Fruit fly (Drosophila melanogaster) whole organism, embryonic: ENCODE measurements around the gene CG11095.

Experiments used
- Adf1 ChIP-seq: fragments of 200-800 bp; sonication (Bioruptor generic); IDR thresholded peaks from 2 replicates; pipeline ENCODE4 v1.3.6; 2022; ENCODE audit warnings: missing biosample characterization, missing genetic modification characterization
- Antp ChIP-seq: fragments of 200-800 bp; sonication (Bioruptor generic); optimal IDR thresholded peaks from 3 replicates; lab custom pipeline; 2016; ENCODE audit warnings: missing biosample characterization, missing genetic modification characterization
- Atf6 ChIP-seq: fragments of 200-800 bp; sonication (Bioruptor generic); IDR thresholded peaks from 2 replicates; pipeline ENCODE4 v1.3.6; 2022; ENCODE audit warnings: missing biosample characterization, missing genetic modification characterization
- B-H2 ChIP-seq: fragments of 200-800 bp; sonication (Bioruptor generic); optimal IDR thresholded peaks from 2 replicates; lab custom pipeline; 2018; ENCODE audit warnings: missing biosample characterization, mild to moderate bottlenecking, missing genetic modification characterization
- Bteb2 ChIP-seq: fragments of 200-800 bp; sonication (Bioruptor generic); optimal IDR thresholded peaks from 2 replicates; lab custom pipeline; 2016; ENCODE audit warnings: missing biosample characterization, missing genetic modification characterization
- CG11456 ChIP-seq: fragments of 200-800 bp; sonication (Bioruptor generic); IDR thresholded peaks from 3 replicates; pipeline ENCODE4 v1.3.6; 2022; ENCODE audit warnings: missing biosample characterization, missing genetic modification characterization
- CG12155 ChIP-seq: fragments of 200-800 bp; sonication (Bioruptor generic); optimal IDR thresholded peaks from 3 replicates; lab custom pipeline; 2016; ENCODE audit warnings: missing biosample characterization, missing genetic modification characterization
- CG12391 ChIP-seq: fragments of 200-800 bp; sonication (Bioruptor generic); optimal IDR thresholded peaks from 3 replicates; lab custom pipeline; 2018; ENCODE audit warnings: missing biosample characterization, mild to moderate bottlenecking, missing genetic modification characterization, moderate library complexity
- CG16863 ChIP-seq: fragments of 200-800 bp; sonication (Bioruptor generic); optimal IDR thresholded peaks from 3 replicates; lab custom pipeline; 2016; ENCODE audit warnings: missing biosample characterization, missing genetic modification characterization
- CG17829 ChIP-seq: fragments of 200-800 bp; optimal IDR thresholded peaks from 2 replicates; lab custom pipeline; 2019; ENCODE audit warnings: missing biosample characterization, mild to moderate bottlenecking, missing genetic modification characterization, moderate library complexity
- CG2199 ChIP-seq: fragments of 200-800 bp; sonication (Bioruptor generic); IDR thresholded peaks from 3 replicates; pipeline ENCODE4 v1.3.6; 2022; ENCODE audit warnings: missing biosample characterization, missing genetic modification characterization
- CG2678 ChIP-seq: fragments of 200-800 bp; sonication (Bioruptor generic); optimal IDR thresholded peaks from 3 replicates; lab custom pipeline; 2019; ENCODE audit warnings: missing biosample characterization, mild to moderate bottlenecking, missing genetic modification characterization, moderate library complexity
- CG2875 ChIP-seq: fragments of 200-800 bp; sonication (Bioruptor generic); optimal IDR thresholded peaks from 2 replicates; lab custom pipeline; 2017; ENCODE audit warnings: missing biosample characterization, mild to moderate bottlenecking, missing genetic modification characterization, missing genetic modification reagents
- CG30403 ChIP-seq: fragments of 200-800 bp; sonication (Bioruptor generic); optimal IDR thresholded peaks from 3 replicates; lab custom pipeline; 2016; ENCODE audit warnings: missing biosample characterization, missing genetic modification characterization
- CG3065 ChIP-seq: fragments of 200-800 bp; sonication (Bioruptor generic); optimal IDR thresholded peaks from 2 replicates; lab custom pipeline; 2016; ENCODE audit warnings: missing biosample characterization, missing genetic modification characterization
- CG32532 ChIP-seq: fragments of 200-800 bp; sonication (Bioruptor generic); IDR thresholded peaks from 2 replicates; pipeline ENCODE4 v1.3.6; 2022; ENCODE audit warnings: missing biosample characterization, missing genetic modification characterization
- CG5245 ChIP-seq: fragments of 200-800 bp; sonication (Bioruptor generic); optimal IDR thresholded peaks from 3 replicates; lab custom pipeline; 2016; ENCODE audit warnings: missing biosample characterization, missing genetic modification characterization
- CG6791 ChIP-seq: fragments of 200-800 bp; sonication (Bioruptor generic); IDR thresholded peaks from 3 replicates; pipeline ENCODE4 v1.3.6; 2022; ENCODE audit warnings: missing biosample characterization, missing genetic modification characterization; ENCODE audit not compliant: partially characterized antibody
- CG6813 ChIP-seq: fragments of 200-800 bp; sonication (Bioruptor generic); optimal IDR thresholded peaks from 2 replicates; lab custom pipeline; 2017; ENCODE audit warnings: missing biosample characterization, missing genetic modification characterization, mild to moderate bottlenecking, moderate library complexity, missing genetic modification reagents
- CG6854 ChIP-seq: fragments of 200-800 bp; sonication (Bioruptor generic); optimal IDR thresholded peaks from 3 replicates; lab custom pipeline; 2017; ENCODE audit warnings: missing biosample characterization, mild to moderate bottlenecking, missing genetic modification characterization
- CG8281 ChIP-seq: fragments of 200-800 bp; sonication (Bioruptor generic); optimal IDR thresholded peaks from 2 replicates; lab custom pipeline; 2018; ENCODE audit warnings: missing biosample characterization, mild to moderate bottlenecking, missing genetic modification characterization, moderate library complexity
- CG8478 ChIP-seq: fragments of >200 bp; optimal IDR thresholded peaks from 2 replicates; lab custom pipeline; 2018
- CG9609 ChIP-seq: fragments of 200-800 bp; sonication (Bioruptor generic); optimal IDR thresholded peaks from 3 replicates; lab custom pipeline; 2016; ENCODE audit warnings: missing biosample characterization, missing genetic modification characterization
- CG9817 ChIP-seq: fragments of 200-800 bp; sonication (Bioruptor generic); optimal IDR thresholded peaks from 2 replicates; lab custom pipeline; 2018; ENCODE audit warnings: missing biosample characterization, mild to moderate bottlenecking, missing genetic modification characterization, moderate library complexity
- Drgx ChIP-seq: fragments of 200-800 bp; sonication (Bioruptor generic); IDR thresholded peaks from 2 replicates; pipeline ENCODE4 v1.3.6; 2022; ENCODE audit warnings: missing biosample characterization, missing genetic modification characterization
- Elba2 ChIP-seq: fragments of 200-800 bp; sonication (Bioruptor generic); optimal IDR thresholded peaks from 3 replicates; lab custom pipeline; 2016; ENCODE audit warnings: missing biosample characterization, missing genetic modification characterization
- Hsf ChIP-seq: fragments of 200-800 bp; sonication (Bioruptor generic); optimal IDR thresholded peaks from 3 replicates; lab custom pipeline; 2016; ENCODE audit warnings: missing biosample characterization, missing genetic modification characterization
- Kr ChIP-seq: fragments of 200-800 bp; sonication (Bioruptor generic); optimal IDR thresholded peaks from 2 replicates; lab custom pipeline; 2017; ENCODE audit warnings: missing biosample characterization, mild to moderate bottlenecking, missing genetic modification characterization
- Lim3 ChIP-seq: fragments of 200-800 bp; sonication (Bioruptor generic); IDR thresholded peaks from 2 replicates; pipeline ENCODE4 v1.3.6; 2022; ENCODE audit warnings: missing biosample characterization, missing genetic modification characterization
- Med ChIP-seq: fragments of 200-800 bp; sonication (Bioruptor generic); peaks from one replicate; lab custom pipeline; 2016; ENCODE audit warnings: missing biosample characterization, missing genetic modification characterization, mild to moderate bottlenecking, inconsistent platforms, moderate library complexity
- Opbp ChIP-seq: fragments of 200-800 bp; sonication (Bioruptor generic); IDR thresholded peaks from 3 replicates; pipeline ENCODE4 v1.3.6; 2022; ENCODE audit warnings: missing biosample characterization, missing genetic modification characterization; ENCODE audit not compliant: partially characterized antibody
- Scr ChIP-seq: fragments of 200-800 bp; sonication (Bioruptor generic); IDR thresholded peaks from 2 replicates; pipeline ENCODE4 v1.3.6; 2022; ENCODE audit warnings: missing biosample characterization, missing genetic modification characterization; ENCODE audit not compliant: partially characterized antibody
- Six4 ChIP-seq: fragments of 200-800 bp; sonication (Bioruptor generic); optimal IDR thresholded peaks from 2 replicates; lab custom pipeline; 2016; ENCODE audit warnings: missing biosample characterization, missing genetic modification characterization
- Vsx1 ChIP-seq: fragments of 200-800 bp; sonication (Bioruptor generic); optimal IDR thresholded peaks from 2 replicates; lab custom pipeline; 2017; ENCODE audit warnings: missing biosample characterization, mild to moderate bottlenecking, missing genetic modification characterization, missing genetic modification reagents
- bigmax ChIP-seq: fragments of 200-800 bp; sonication (Bioruptor generic); optimal IDR thresholded peaks from 2 replicates; lab custom pipeline; 2018; ENCODE audit warnings: missing biosample characterization, mild to moderate bottlenecking, missing genetic modification characterization
- br ChIP-seq: fragments of >200 bp; optimal IDR thresholded peaks from 2 replicates; lab custom pipeline; 2017
- cg ChIP-seq: fragments of 200-800 bp; sonication (Bioruptor generic); optimal IDR thresholded peaks from 3 replicates; lab custom pipeline; 2019; ENCODE audit warnings: missing biosample characterization, mild to moderate bottlenecking, missing genetic modification characterization, moderate library complexity
- croc ChIP-seq: fragments of 200-800 bp; sonication (Bioruptor generic); conservative IDR thresholded peaks from 3 replicates; pipeline ENCODE4 v1.3.6; 2022; ENCODE audit warnings: missing biosample characterization, missing genetic modification characterization
- dan ChIP-seq: fragments of 200-800 bp; sonication (Bioruptor generic); IDR thresholded peaks from 2 replicates; pipeline ENCODE4 v1.3.6; 2022; ENCODE audit warnings: missing biosample characterization, missing genetic modification characterization
- dmrt11E ChIP-seq: fragments of 200-800 bp; sonication (Bioruptor generic); optimal IDR thresholded peaks from 3 replicates; lab custom pipeline; 2018; ENCODE audit warnings: missing biosample characterization, mild to moderate bottlenecking, missing genetic modification characterization, moderate library complexity
- ems ChIP-seq: fragments of 200-800 bp; sonication (Bioruptor generic); optimal IDR thresholded peaks from 3 replicates; lab custom pipeline; 2016; ENCODE audit warnings: missing biosample characterization, missing genetic modification characterization
- grau ChIP-seq: fragments of 200-800 bp; optimal IDR thresholded peaks from 3 replicates; lab custom pipeline; 2019; ENCODE audit warnings: missing biosample characterization, mild to moderate bottlenecking, missing genetic modification characterization, moderate library complexity
- nerfin-1 ChIP-seq: fragments of 200-800 bp; sonication (Bioruptor generic); optimal IDR thresholded peaks from 3 replicates; lab custom pipeline; 2019; ENCODE audit warnings: missing biosample characterization, mild to moderate bottlenecking, missing genetic modification characterization, moderate library complexity
- pb ChIP-seq: fragments of 200-800 bp; sonication (Bioruptor generic); optimal IDR thresholded peaks from 3 replicates; lab custom pipeline; 2016; ENCODE audit warnings: missing biosample characterization, missing genetic modification characterization
- pho ChIP-seq: fragments of 200-800 bp; sonication (Bioruptor generic); optimal IDR thresholded peaks from 2 replicates; lab custom pipeline; 2016; ENCODE audit warnings: missing biosample characterization, missing genetic modification characterization
- pros ChIP-seq: fragments of 200-800 bp; sonication (Bioruptor generic); optimal IDR thresholded peaks from 3 replicates; lab custom pipeline; 2019; ENCODE audit warnings: missing biosample characterization, mild to moderate bottlenecking, missing genetic modification characterization, moderate library complexity
- sens-2 ChIP-seq: fragments of 200-800 bp; sonication (Bioruptor generic); IDR thresholded peaks from 2 replicates; pipeline ENCODE4 v1.3.6; 2022; ENCODE audit warnings: missing biosample characterization, missing genetic modification characterization
- sisA ChIP-seq: fragments of 200-800 bp; sonication (Bioruptor generic); IDR thresholded peaks from 2 replicates; pipeline ENCODE4 v1.3.6; 2022; ENCODE audit warnings: missing biosample characterization, missing genetic modification characterization
- tup ChIP-seq: fragments of 200-800 bp; sonication (Bioruptor generic); optimal IDR thresholded peaks from 2 replicates; lab custom pipeline; 2016; ENCODE audit warnings: missing biosample characterization, mild to moderate bottlenecking, missing genetic modification characterization, moderate library complexity

CG11095 gene

dm6 chrX:13783958-13784907 lies 27.3 kb upstream of the CG11095 start (continued):
- TF ChIP-seq CG12155 (GFP tag; lab: Kevin White, UChicago): peak; percentile 21
- TF ChIP-seq CG11456 (GFP tag; lab: Robert Waterston, UW): no peak
- TF ChIP-seq Kr (GFP tag; lab: Kevin White, UChicago): no peak
- TF ChIP-seq sens-2 (GFP tag; lab: Robert Waterston, UW): 0 out of 2 replicates have a peak, but pooled peaks have one; percentile 20
- TF ChIP-seq CG2678 (tag; lab: Kevin White, UChicago): peak; percentile 69
- no peak for TF ChIP-seq Lim3 (GFP tag; lab: Robert Waterston, UW)
- TF ChIP-seq CG3065 (GFP tag; lab: Kevin White, UChicago): no peak
- TF ChIP-seq CG9817 (tag; lab: Kevin White, UChicago): peak; percentile 38
- peak; percentile 42 for TF ChIP-seq CG2875 (GFP tag; lab: Kevin White, UChicago)
- TF ChIP-seq CG16863 (GFP tag; lab: Kevin White, UChicago): peak; percentile 54
- TF ChIP-seq ems (GFP tag; lab: Kevin White, UChicago): peak; percentile 44
- peak; percentile 21 for TF ChIP-seq Six4 (GFP tag; lab: Kevin White, UChicago)
- TF ChIP-seq bigmax (GFP tag; lab: Kevin White, UChicago): no peak
- no peak for TF ChIP-seq Opbp
- TF ChIP-seq sisA: peak; percentile 59
- TF ChIP-seq CG8478 (lab: Kevin White, UChicago): no peak
- TF ChIP-seq cg (GFP tag; lab: Kevin White, UChicago): peak; percentile 63
- TF ChIP-seq B-H2 (GFP tag; lab: Kevin White, UChicago): no peak
- TF ChIP-seq Hsf (GFP tag; lab: Kevin White, UChicago): peak; percentile 65
- no peak for TF ChIP-seq CG9609 (GFP tag; lab: Kevin White, UChicago)
- TF ChIP-seq dan (GFP tag; lab: Robert Waterston, UW): no peak
- TF ChIP-seq CG6813 (GFP tag; lab: Kevin White, UChicago): no peak
- TF ChIP-seq grau (tag; lab: Kevin White, UChicago): peak; percentile 49
- TF ChIP-seq CG2199 (GFP tag; lab: Robert Waterston, UW): no peak
- peak; percentile 11 for TF ChIP-seq Antp (GFP tag; lab: Kevin White, UChicago)
- TF ChIP-seq Elba2 (GFP tag; lab: Kevin White, UChicago): no peak
- peak; percentile 86 for TF ChIP-seq Vsx1 (GFP tag; lab: Kevin White, UChicago)
- TF ChIP-seq CG5245 (GFP tag; lab: Kevin White, UChicago): peak; percentile 13
- TF ChIP-seq Bteb2 (GFP tag; lab: Kevin White, UChicago): peak; percentile 41
- peak; percentile 32 for TF ChIP-seq CG8281 (tag; lab: Kevin White, UChicago)
- TF ChIP-seq CG17829 (tag; lab: Kevin White, UChicago): peak; percentile 33
- TF ChIP-seq Atf6: peak; percentile 52; the same call in 1 of the 2 replicates
- TF ChIP-seq CG30403 (GFP tag; lab: Kevin White, UChicago): peak; percentile 67
- peak; percentile 17 for TF ChIP-seq tup
- peak; percentile 77 for TF ChIP-seq Med
- no peak; the same call in 1 of the 2 replicates for TF ChIP-seq CG32532
- TF ChIP-seq CG6854 (GFP tag; lab: Kevin White, UChicago): no peak
- no peak for TF ChIP-seq Scr (GFP tag; lab: Robert Waterston, UW)
- TF ChIP-seq pho: peak; percentile 6
- TF ChIP-seq CG6791 (GFP tag; lab: Robert Waterston, UW): no peak
- TF ChIP-seq pb (GFP tag; lab: Kevin White, UChicago): peak; percentile 10
- TF ChIP-seq Adf1 (GFP tag; lab: Robert Waterston, UW): peak; percentile 94
- TF ChIP-seq br (lab: Kevin White, UChicago): no peak
- peak; percentile 66 for TF ChIP-seq CG12391
- TF ChIP-seq pros: peak; percentile 47
- peak; percentile 66 for TF ChIP-seq Drgx (GFP tag; lab: Robert Waterston, UW)
- peak; percentile 41; the same call in 2 of the 3 replicates for TF ChIP-seq croc (GFP tag; lab: Robert Waterston, UW)
- TF ChIP-seq nerfin-1 (tag; lab: Kevin White, UChicago): peak; percentile 40
- peak; percentile 30 for TF ChIP-seq dmrt11E (tag; lab: Kevin White, UChicago)
